Fruit fly (Drosophila melanogaster) whole organism, prepupa: ENCODE measurements around the gene CG7655.

Experiments
- Blimp-1 ChIP-seq: fragments of 200-800 bp; sonication (Bioruptor generic); optimal IDR thresholded peaks from 3 replicates; lab custom pipeline; 2017; ENCODE audit warnings: missing biosample characterization, missing genetic modification characterization, mild to moderate bottlenecking, moderate library complexity, missing genetic modification reagents
- CG10631 ChIP-seq: fragments of 200-800 bp; sonication (Bioruptor generic); optimal IDR thresholded peaks from 2 replicates; lab custom pipeline; 2016; ENCODE audit warnings: missing biosample characterization, missing genetic modification characterization
- CG10669 ChIP-seq: fragments of 200-800 bp; sonication (Bioruptor generic); optimal IDR thresholded peaks from 3 replicates; lab custom pipeline; 2018; ENCODE audit warnings: missing biosample characterization, mild to moderate bottlenecking, missing genetic modification characterization, moderate library complexity
- CG11294 ChIP-seq: fragments of 200-800 bp; sonication (Bioruptor generic); IDR thresholded peaks from 2 replicates; pipeline ENCODE4 v1.3.6; 2022; ENCODE audit warnings: missing biosample characterization, missing genetic modification characterization
- CG11762 ChIP-seq: fragments of 200-800 bp; sonication (Bioruptor generic); optimal IDR thresholded peaks from 3 replicates; lab custom pipeline; 2016; ENCODE audit warnings: missing biosample characterization, missing genetic modification characterization; ENCODE audit not compliant: insufficient read depth
- CG11902 ChIP-seq: fragments of 200-800 bp; sonication (Bioruptor generic); optimal IDR thresholded peaks from 3 replicates; lab custom pipeline; 2016; ENCODE audit warnings: missing biosample characterization, missing genetic modification characterization
- CG15336 ChIP-seq: fragments of 200-800 bp; sonication (Bioruptor generic); IDR thresholded peaks from 2 replicates; pipeline ENCODE4 v1.3.6; 2022; ENCODE audit warnings: missing biosample characterization, missing genetic modification characterization
- CG31627 ChIP-seq: fragments of 200-800 bp; sonication (Bioruptor generic); optimal IDR thresholded peaks from 3 replicates; lab custom pipeline; 2016; ENCODE audit warnings: missing biosample characterization, missing genetic modification characterization
- CG32006 ChIP-seq: fragments of 200-800 bp; sonication (Bioruptor generic); optimal IDR thresholded peaks from 3 replicates; lab custom pipeline; 2017; ENCODE audit warnings: missing biosample characterization, mild to moderate bottlenecking, missing genetic modification characterization
- CG3919 ChIP-seq: fragments of 200-800 bp; sonication (Bioruptor generic); optimal IDR thresholded peaks from 3 replicates; lab custom pipeline; 2016; ENCODE audit warnings: missing biosample characterization, missing genetic modification characterization
- CG6163 ChIP-seq: fragments of 200-800 bp; sonication (Bioruptor generic); IDR thresholded peaks from 3 replicates; pipeline ENCODE4 v1.3.6; 2022; ENCODE audit warnings: missing biosample characterization, missing genetic modification characterization
- CG6276 ChIP-seq: fragments of 200-800 bp; sonication (Bioruptor generic); optimal IDR thresholded peaks from 2 replicates; lab custom pipeline; 2017; ENCODE audit warnings: missing biosample characterization, mild to moderate bottlenecking, missing genetic modification characterization
- CG6792 ChIP-seq: fragments of 200-800 bp; sonication (Bioruptor generic); optimal IDR thresholded peaks from 3 replicates; lab custom pipeline; 2016; ENCODE audit warnings: missing biosample characterization, missing genetic modification characterization
- CG6808 ChIP-seq: fragments of 200-800 bp; sonication (Bioruptor generic); optimal IDR thresholded peaks from 3 replicates; lab custom pipeline; 2017; ENCODE audit warnings: missing biosample characterization, missing genetic modification characterization, mild to moderate bottlenecking, moderate library complexity, missing genetic modification reagents
- CG7368 ChIP-seq: fragments of 200-800 bp; sonication (Bioruptor generic); optimal IDR thresholded peaks from 3 replicates; lab custom pipeline; 2016; ENCODE audit warnings: missing biosample characterization, missing genetic modification characterization
- CG8119 ChIP-seq: fragments of 200-800 bp; sonication (Bioruptor generic); IDR thresholded peaks from 3 replicates; pipeline ENCODE4 v1.3.6; 2022; ENCODE audit warnings: missing biosample characterization, missing genetic modification characterization
- CG8632 ChIP-seq: fragments of 200-800 bp; sonication (Bioruptor generic); optimal IDR thresholded peaks from 3 replicates; lab custom pipeline; 2016; ENCODE audit warnings: missing biosample characterization, missing genetic modification characterization
- CG9139 ChIP-seq: fragments of 200-800 bp; sonication (Bioruptor generic); optimal IDR thresholded peaks from 3 replicates; lab custom pipeline; 2017; ENCODE audit warnings: missing biosample characterization, mild to moderate bottlenecking, missing genetic modification characterization
- Eip75B ChIP-seq: fragments of 200-800 bp; sonication (Bioruptor generic); optimal IDR thresholded peaks from 3 replicates; lab custom pipeline; 2016; ENCODE audit warnings: missing biosample characterization, missing genetic modification characterization
- Eip78C ChIP-seq: fragments of 200-800 bp; sonication (Bioruptor generic); peaks from one replicate; lab custom pipeline; 2016; ENCODE audit warnings: missing biosample characterization, missing genetic modification characterization
- Eip93F ChIP-seq: fragments of 200-800 bp; sonication (Bioruptor generic); optimal IDR thresholded peaks from 2 replicates; lab custom pipeline; 2016; ENCODE audit warnings: missing biosample characterization, mild to moderate bottlenecking, missing genetic modification characterization
- Ets21C ChIP-seq: fragments of 200-800 bp; sonication (Bioruptor generic); optimal IDR thresholded peaks from 3 replicates; lab custom pipeline; 2016; ENCODE audit warnings: missing biosample characterization, missing genetic modification characterization
- Ets96B ChIP-seq: fragments of 200-800 bp; optimal IDR thresholded peaks from 2 replicates; lab custom pipeline; 2019; ENCODE audit warnings: missing biosample characterization, mild to moderate bottlenecking, missing genetic modification characterization, moderate library complexity
- Gug ChIP-seq: fragments of 200-800 bp; sonication (Bioruptor generic); IDR thresholded peaks from 2 replicates; pipeline ENCODE4 v1.3.6; 2022; ENCODE audit warnings: missing biosample characterization, missing genetic modification characterization
- Hr4 ChIP-seq: fragments of 200-800 bp; sonication (Bioruptor generic); optimal IDR thresholded peaks from 3 replicates; lab custom pipeline; 2016; ENCODE audit warnings: missing biosample characterization, missing genetic modification characterization
- Lpt ChIP-seq: fragments of 200-800 bp; sonication (Bioruptor generic); optimal IDR thresholded peaks from 3 replicates; lab custom pipeline; 2016; ENCODE audit warnings: missing biosample characterization, missing genetic modification characterization
- Met ChIP-seq: fragments of 200-800 bp; sonication (Bioruptor generic); optimal IDR thresholded peaks from 3 replicates; lab custom pipeline; 2016; ENCODE audit warnings: missing biosample characterization, missing genetic modification characterization
- OdsH ChIP-seq: fragments of 200-800 bp; sonication (Bioruptor generic); optimal IDR thresholded peaks from 3 replicates; lab custom pipeline; 2016; ENCODE audit warnings: missing biosample characterization, missing genetic modification characterization
- Smox ChIP-seq: fragments of 200-800 bp; sonication (Bioruptor generic); optimal IDR thresholded peaks from 3 replicates; lab custom pipeline; 2016; ENCODE audit warnings: missing biosample characterization, missing genetic modification characterization
- Sox102F ChIP-seq: fragments of 200-800 bp; sonication (Bioruptor generic); optimal IDR thresholded peaks from 2 replicates; lab custom pipeline; 2016; ENCODE audit warnings: missing biosample characterization, mild to moderate bottlenecking, missing genetic modification characterization
- cyc ChIP-seq: fragments of 200-800 bp; sonication (Bioruptor generic); optimal IDR thresholded peaks from 3 replicates; lab custom pipeline; 2016; ENCODE audit warnings: missing biosample characterization, missing genetic modification characterization
- dac ChIP-seq: fragments of 200-800 bp; sonication (Bioruptor generic); optimal IDR thresholded peaks from 2 replicates; lab custom pipeline; 2017; ENCODE audit warnings: missing biosample characterization, mild to moderate bottlenecking, missing genetic modification characterization
- dsx ChIP-seq: fragments of 200-800 bp; optimal IDR thresholded peaks from 3 replicates; lab custom pipeline; 2019; ENCODE audit warnings: missing biosample characterization, mild to moderate bottlenecking, missing genetic modification characterization, moderate library complexity; ENCODE audit not compliant: poor library complexity, severe bottlenecking
- eg ChIP-seq: fragments of 200-800 bp; sonication (Bioruptor generic); IDR thresholded peaks from 3 replicates; pipeline ENCODE4 v1.3.6; 2022; ENCODE audit warnings: missing biosample characterization, missing genetic modification characterization
- fd59A ChIP-seq: fragments of 200-800 bp; sonication (Bioruptor generic); optimal IDR thresholded peaks from 2 replicates; lab custom pipeline; 2017; ENCODE audit warnings: missing biosample characterization, mild to moderate bottlenecking, missing genetic modification characterization, missing genetic modification reagents
- fd85E ChIP-seq: fragments of 200-800 bp; sonication (Bioruptor generic); optimal IDR thresholded peaks from 3 replicates; lab custom pipeline; 2016; ENCODE audit warnings: missing biosample characterization, missing genetic modification characterization
- fkh ChIP-seq: fragments of 200-800 bp; sonication (Bioruptor generic); optimal IDR thresholded peaks from 3 replicates; lab custom pipeline; 2017; ENCODE audit warnings: missing biosample characterization, mild to moderate bottlenecking, missing genetic modification characterization, moderate library complexity
- lz ChIP-seq: fragments of 200-800 bp; sonication (Bioruptor generic); optimal IDR thresholded peaks from 3 replicates; lab custom pipeline; 2016; ENCODE audit warnings: missing biosample characterization, missing genetic modification characterization
- net ChIP-seq: fragments of 200-800 bp; sonication (Bioruptor generic); optimal IDR thresholded peaks from 3 replicates; lab custom pipeline; 2016; ENCODE audit warnings: missing biosample characterization, missing genetic modification characterization
- pdm3 ChIP-seq: fragments of 200-800 bp; sonication (Bioruptor generic); optimal IDR thresholded peaks from 3 replicates; lab custom pipeline; 2016; ENCODE audit warnings: missing biosample characterization, missing genetic modification characterization
- salr ChIP-seq, 2 experiments: fragments of 200-800 bp; sonication (Bioruptor generic); optimal IDR thresholded peaks; 3 replicates each; lab custom pipeline; 2016 to 2018; ENCODE audit warnings: missing biosample characterization in 2 of 2, missing genetic modification characterization in 2 of 2, mild to moderate bottlenecking in 1 of 2
- spab ChIP-seq: fragments of 200-800 bp; sonication (Bioruptor generic); optimal IDR thresholded peaks from 2 replicates; lab custom pipeline; 2017; ENCODE audit warnings: missing biosample characterization, mild to moderate bottlenecking, missing genetic modification characterization, missing genetic modification reagents
- ss ChIP-seq, 2 experiments: fragments of 200-800 bp; sonication (Bioruptor generic); optimal IDR thresholded peaks; 2 replicates in 1 of 2; 3 replicates in 1 of 2; lab custom pipeline; 2017 to 2018; ENCODE audit warnings: mild to moderate bottlenecking in 2 of 2, missing biosample characterization in 2 of 2, missing genetic modification characterization in 2 of 2, moderate library complexity in 1 of 2
- svp ChIP-seq: fragments of 200-800 bp; sonication (Bioruptor generic); peaks from one replicate; lab custom pipeline; 2016; ENCODE audit warnings: missing biosample characterization, missing genetic modification characterization
- vri ChIP-seq: fragments of 200-800 bp; sonication (Bioruptor generic); optimal IDR thresholded peaks from 3 replicates; lab custom pipeline; 2016; ENCODE audit warnings: missing biosample characterization, mild to moderate bottlenecking, missing genetic modification characterization

CG7655 gene

DNA sequence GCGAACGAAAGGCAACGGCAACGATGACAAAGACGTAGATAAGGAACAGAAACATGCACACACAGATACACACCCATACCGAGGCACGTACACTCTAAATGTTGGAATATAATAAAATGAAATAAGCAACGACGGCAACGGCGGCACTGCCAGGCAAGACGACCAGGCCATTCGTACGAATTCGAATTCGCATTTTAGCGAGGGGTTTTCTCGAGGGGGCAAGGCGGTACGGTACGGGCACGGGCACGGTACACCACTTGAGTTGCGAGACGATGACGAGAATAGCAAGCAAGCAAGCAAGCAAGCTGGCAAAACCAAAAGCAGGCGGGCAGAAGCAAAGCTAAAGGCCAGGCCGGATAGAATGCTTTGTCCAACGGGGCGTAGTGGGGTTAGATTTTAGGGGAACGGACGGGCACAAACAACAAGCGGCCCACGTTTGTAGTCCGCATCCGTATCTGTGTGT, 18.7 kb downstream of the CG7655 start (continued):
- TF ChIP-seq Lpt (GFP tag; lab: Kevin White, UChicago) (peak; percentile 53), OdsH (GFP tag; lab: Kevin White, UChicago) (no peak), CG6276 (GFP tag; lab: Kevin White, UChicago) (no peak), Sox102F (GFP tag; lab: Kevin White, UChicago) (peak; percentile 39), lz (GFP tag; lab: Kevin White, UChicago) (no peak), Eip93F (GFP tag; lab: Kevin White, UChicago) (peak; percentile 21), Eip75B (GFP tag; lab: Kevin White, UChicago) (no peak), vri (peak; percentile 60), pdm3 (no peak), CG6163 (GFP tag; lab: Robert Waterston, UW) (peak; percentile 53), Met (no peak), svp (peak; percentile 38), CG11294 (GFP tag; lab: Robert Waterston, UW) (0 out of 2 replicates have a peak, but pooled peaks have one; percentile 31), CG31627 (GFP tag; lab: Kevin White, UChicago) (no peak), Ets21C (GFP tag; lab: Kevin White, UChicago) (no peak), CG9139 (GFP tag; lab: Kevin White, UChicago) (no peak), Ets96B (tag; lab: Kevin White, UChicago) (peak; percentile 20), Hr4 (peak; percentile 5), CG7368 (GFP tag; lab: Kevin White, UChicago) (no peak), CG10631 (GFP tag; lab: Kevin White, UChicago) (no peak), dsx (GFP tag; lab: Kevin White, UChicago) (peak; percentile 40)

DNA sequence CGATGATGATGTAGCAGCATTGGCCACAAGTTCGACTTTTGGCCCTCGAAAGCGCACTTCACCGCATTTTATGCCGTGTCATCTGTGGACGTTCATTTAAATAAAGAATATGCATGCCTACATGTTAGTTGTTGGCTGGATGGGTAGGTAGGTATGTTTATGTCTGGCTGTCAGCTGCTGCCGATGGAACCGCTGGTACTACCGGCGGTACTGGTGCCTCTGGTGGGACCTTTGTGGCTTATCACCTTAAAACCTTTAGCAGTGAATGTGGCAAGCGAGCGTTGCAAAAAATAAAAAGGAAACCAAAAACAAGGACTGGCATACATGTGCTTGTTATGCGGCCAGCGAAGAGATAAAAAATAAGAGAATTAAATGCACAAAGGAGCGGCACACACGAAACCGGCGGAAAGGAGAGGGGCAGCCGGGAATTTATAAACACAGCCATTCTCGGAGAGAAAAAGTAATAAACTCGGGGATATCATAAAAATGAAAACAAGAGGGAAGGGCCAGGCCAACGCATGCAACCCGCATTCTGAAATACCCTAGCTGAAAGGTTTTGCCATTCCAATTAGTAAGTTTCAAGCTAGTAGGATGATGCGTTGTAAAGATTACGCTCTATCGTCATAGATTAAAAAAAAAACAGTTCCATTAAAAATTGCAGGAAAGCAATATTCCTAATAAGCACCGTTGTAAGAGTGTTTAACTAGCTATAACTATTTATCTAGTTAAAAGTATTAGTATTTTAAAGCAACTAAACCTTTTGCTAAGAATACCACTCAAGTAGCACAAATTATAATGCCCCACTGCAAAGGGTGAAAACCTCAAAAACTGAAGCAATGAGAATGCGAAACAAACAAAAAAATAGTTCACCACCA, 19.7 kb downstream of the CG7655 start:
- TF ChIP-seq svp (peak; percentile 90), spab (GFP tag; lab: Kevin White, UChicago) (peak; percentile 77), CG6163 (GFP tag; lab: Robert Waterston, UW) (no peak), Eip78C (GFP tag; lab: Kevin White, UChicago) (peak; percentile 95), CG9139 (GFP tag; lab: Kevin White, UChicago) (peak; percentile 39), Eip75B (GFP tag; lab: Kevin White, UChicago) (peak; percentile 84), vri (peak; percentile 15), CG8632 (GFP tag; lab: Kevin White, UChicago) (peak; percentile 75), fkh (GFP tag; lab: Kevin White, UChicago) (no peak), Ets21C (GFP tag; lab: Kevin White, UChicago) (peak; percentile 52), CG11294 (GFP tag; lab: Robert Waterston, UW) (peak; percentile 35; the same call in 1 of the 2 replicates), CG3919 (GFP tag; lab: Kevin White, UChicago) (peak; percentile 49), fd59A (GFP tag; lab: Kevin White, UChicago) (peak; percentile 91), Smox (GFP tag; lab: Kevin White, UChicago) (peak; percentile 73), CG32006 (peak; percentile 81), CG31627 (GFP tag; lab: Kevin White, UChicago) (peak; percentile 75), eg (peak; percentile 53; the same call in 1 of the 3 replicates), ss (GFP tag; optimal IDR thresholded peaks at IDR 0.05; lab: Kevin White, UChicago) (peak; percentile 54 to 84), dac (no peak), fd85E (GFP tag; lab: Kevin White, UChicago) (no peak), Ets96B (tag; lab: Kevin White, UChicago) (peak; percentile 83), net (GFP tag; lab: Kevin White, UChicago) (peak; percentile 59), Eip93F (GFP tag; lab: Kevin White, UChicago) (no peak), CG6792 (GFP tag; lab: Kevin White, UChicago) (peak; percentile 69), CG15336 (GFP tag; lab: Robert Waterston, UW) (peak; percentile 47; the same call in 1 of the 2 replicates), Blimp-1 (GFP tag; lab: Kevin White, UChicago) (peak; percentile 5), lz (GFP tag; lab: Kevin White, UChicago) (peak; percentile 75), CG10669 (GFP tag; lab: Kevin White, UChicago) (peak; percentile 81), CG8119 (GFP tag; lab: Robert Waterston, UW) (peak; percentile 74), cyc (GFP tag; lab: Kevin White, UChicago) (peak; percentile 58), Hr4 (peak; percentile 62), CG11902 (peak; percentile 24), Met (peak; percentile 77), CG6808 (peak; percentile 65), salr (GFP tag; optimal IDR thresholded peaks at IDR 0.05; lab: Kevin White, UChicago) (peak; percentile 68 to 69), CG11762 (GFP tag; lab: Kevin White, UChicago) (peak; percentile 52), Lpt (GFP tag; lab: Kevin White, UChicago) (no peak), Gug (no peak)
